Fruit fly (Drosophila melanogaster): ENCODE measurements around the gene CG15021.

CG15021 gene

dm6 chr3L:4405922-4406321, 30.6 kb upstream of the CG15021 start, which contains the start of gene CG15019 (continued):
- TF ChIP-seq Scr (GFP tag; IDR thresholded peaks at IDR 0.05; ENCODE audit: partially characterized antibody) (peak; percentile 73), CG10147 (GFP tag; optimal IDR thresholded peaks at IDR 0.05) (no peak), Sry-δ (GFP tag; optimal IDR thresholded peaks at IDR 0.05) (peak; percentile 78), insv (GFP tag; optimal IDR thresholded peaks at IDR 0.05) (no peak), CG11456 (GFP tag; IDR thresholded peaks at IDR 0.05) (no peak), CG10462 (GFP tag; optimal IDR thresholded peaks at IDR 0.05) (no peak), fd102C (GFP tag; optimal IDR thresholded peaks at IDR 0.05) (no peak), Eip74EF (GFP tag; optimal IDR thresholded peaks at IDR 0.05) (no peak), ATbp (GFP tag; optimal IDR thresholded peaks at IDR 0.05) (no peak), CG8388 (GFP tag; optimal IDR thresholded peaks at IDR 0.05) (no peak), CG30431 (GFP tag; optimal IDR thresholded peaks at IDR 0.05) (no peak), Kr (GFP tag; optimal IDR thresholded peaks at IDR 0.05) (no peak), CG1024 (GFP tag; IDR thresholded peaks at IDR 0.05) (no peak), mirr (GFP tag; optimal IDR thresholded peaks at IDR 0.05) (no peak), CG14965 (GFP tag; optimal IDR thresholded peaks at IDR 0.05; ENCODE audit: borderline replicate concordance) (no peak), dysf (GFP tag; IDR thresholded peaks at IDR 0.05) (no peak), MESR4 (GFP tag; optimal IDR thresholded peaks at IDR 0.05) (peak; percentile 74), CG16863 (GFP tag; optimal IDR thresholded peaks at IDR 0.05) (no peak), otp (GFP tag; IDR thresholded peaks at IDR 0.05) (no peak), MBD-R2 (GFP tag; IDR thresholded peaks at IDR 0.05) (0 out of 2 replicates have a peak, but pooled peaks have one; percentile 33), sqz (GFP tag; optimal IDR thresholded peaks at IDR 0.05) (peak; percentile 76), Ets97D (GFP tag; optimal IDR thresholded peaks at IDR 0.05) (no peak), da (GFP tag; optimal IDR thresholded peaks at IDR 0.05) (no peak), jigr1 (GFP tag; IDR thresholded peaks at IDR 0.05) (no peak)

- TF ChIP-seq zen (tag; optimal IDR thresholded peaks at IDR 0.05) (peak; percentile 76), MESR4 (GFP tag; optimal IDR thresholded peaks at IDR 0.05) (peak; percentile 12), Nf-YA (GFP tag; IDR thresholded peaks at IDR 0.05) (peak; percentile 50; the same call in 1 of the 2 replicates), CG12236 (GFP tag; optimal IDR thresholded peaks at IDR 0.05) (peak; percentile 52), CG2712 (tag; optimal IDR thresholded peaks at IDR 0.05) (peak; percentile 93), zen2 (GFP tag; IDR thresholded peaks at IDR 0.05; ENCODE audit: partially characterized antibody) (no peak), mirr (GFP tag; optimal IDR thresholded peaks at IDR 0.05) (peak; percentile 12), Dref (GFP tag; IDR thresholded peaks at IDR 0.05) (no peak), CG11398 (GFP tag; optimal IDR thresholded peaks at IDR 0.05) (peak; percentile 47), row (GFP tag; IDR thresholded peaks at IDR 0.05) (peak; percentile 93), CG1792 (GFP tag; optimal IDR thresholded peaks at IDR 0.05) (peak; percentile 69), schlank (tag; optimal IDR thresholded peaks at IDR 0.05) (peak; percentile 69), CG12104 (GFP tag; optimal IDR thresholded peaks at IDR 0.05) (peak; percentile 88), gce (GFP tag; IDR thresholded peaks at IDR 0.05) (no peak), D19A (tag; optimal IDR thresholded peaks at IDR 0.05) (peak; percentile 100), TFAM (GFP tag; optimal IDR thresholded peaks at IDR 0.05) (peak; percentile 44), fd3F (GFP tag; optimal IDR thresholded peaks at IDR 0.05) (peak; percentile 82), CG13624 (GFP tag; optimal IDR thresholded peaks at IDR 0.05) (peak; percentile 77), CG1233 (GFP tag; optimal IDR thresholded peaks at IDR 0.05) (peak; percentile 79), NfI (GFP tag; optimal IDR thresholded peaks at IDR 0.05) (peak; percentile 88), psq (GFP tag; optimal IDR thresholded peaks at IDR 0.05) (peak; percentile 46), CG14710 (tag; optimal IDR thresholded peaks at IDR 0.05) (peak; percentile 91), Sry-δ (GFP tag; optimal IDR thresholded peaks at IDR 0.05) (peak; percentile 36), yki (optimal IDR thresholded peaks at IDR 0.05) (no peak), phol (tag; optimal IDR thresholded peaks at IDR 0.05) (peak; percentile 94), CG7963 (GFP tag; IDR thresholded peaks at IDR 0.05; ENCODE audit: partially characterized antibody) (no peak), CG3838 (GFP tag; optimal IDR thresholded peaks at IDR 0.05) (peak; percentile 30), jing (GFP tag; optimal IDR thresholded peaks at IDR 0.05) (peak; percentile 65), CG10267 (tag; optimal IDR thresholded peaks at IDR 0.05) (peak; percentile 87)
These were observed 29.8 kb upstream of the CG15021 start, which contains the start of gene TP53INP for dm6 chr3L:4406653-4407257. Gene TP53INP (plus strand): TSS chr3L:4406943.
